Fruit fly (Drosophila melanogaster) whole organism, embryonic: ENCODE data around the gene CG14400.

Experiments used
- Bdp1 ChIP-seq: fragments of 200-800 bp; sonication (Bioruptor generic); optimal IDR thresholded peaks from 3 replicates; lab custom pipeline; 2016; ENCODE audit warnings: missing biosample characterization, missing genetic modification characterization
- Bteb2 ChIP-seq: fragments of 200-800 bp; sonication (Bioruptor generic); optimal IDR thresholded peaks from 2 replicates; lab custom pipeline; 2016; ENCODE audit warnings: missing biosample characterization, missing genetic modification characterization
- CG1233 ChIP-seq: fragments of 200-800 bp; sonication (Bioruptor generic); optimal IDR thresholded peaks from 4 replicates; lab custom pipeline; 2018; ENCODE audit warnings: missing biosample characterization, mild to moderate bottlenecking, missing genetic modification characterization
- CG13296 ChIP-seq: fragments of 200-800 bp; sonication (Bioruptor generic); optimal IDR thresholded peaks from 3 replicates; lab custom pipeline; 2018; ENCODE audit warnings: missing biosample characterization, mild to moderate bottlenecking, missing genetic modification characterization
- CG14441 ChIP-seq: fragments of 200-800 bp; sonication (Bioruptor generic); IDR thresholded peaks from 2 replicates; pipeline ENCODE4 v1.3.6; 2022; ENCODE audit warnings: missing biosample characterization, missing genetic modification characterization
- CG15514 ChIP-seq: fragments of 200-800 bp; sonication (Bioruptor generic); optimal IDR thresholded peaks from 3 replicates; lab custom pipeline; 2017; ENCODE audit warnings: missing biosample characterization, missing genetic modification characterization, mild to moderate bottlenecking, moderate library complexity, missing genetic modification reagents
- CG2120 ChIP-seq: fragments of 200-800 bp; sonication (Bioruptor generic); optimal IDR thresholded peaks from 3 replicates; lab custom pipeline; 2016; ENCODE audit warnings: missing biosample characterization, missing genetic modification characterization
- CG30403 ChIP-seq: fragments of 200-800 bp; sonication (Bioruptor generic); optimal IDR thresholded peaks from 3 replicates; lab custom pipeline; 2016; ENCODE audit warnings: missing biosample characterization, missing genetic modification characterization
- CG31365 ChIP-seq: fragments of 200-800 bp; sonication (Bioruptor generic); optimal IDR thresholded peaks from 2 replicates; lab custom pipeline; 2018; ENCODE audit warnings: missing biosample characterization, mild to moderate bottlenecking, missing genetic modification characterization
- CG3407 ChIP-seq: fragments of 200-800 bp; sonication (Bioruptor generic); optimal IDR thresholded peaks from 2 replicates; lab custom pipeline; 2018; ENCODE audit warnings: missing biosample characterization, mild to moderate bottlenecking, missing genetic modification characterization
- CG34422 ChIP-seq: fragments of 200-800 bp; sonication (Bioruptor generic); IDR thresholded peaks from 3 replicates; pipeline ENCODE4 v1.3.6; 2022; ENCODE audit warnings: missing biosample characterization, missing genetic modification characterization
- CG43689 ChIP-seq: fragments of 200-800 bp; sonication (Bioruptor generic); IDR thresholded peaks from 2 replicates; pipeline ENCODE4 v1.3.6; 2022; ENCODE audit warnings: missing biosample characterization, missing genetic modification characterization
- CG6272 ChIP-seq: fragments of 200-800 bp; sonication (Bioruptor generic); IDR thresholded peaks from 2 replicates; pipeline ENCODE4 v1.3.6; 2022; ENCODE audit warnings: missing biosample characterization, missing genetic modification characterization
- CG7745 ChIP-seq: fragments of 200-800 bp; sonication (Bioruptor generic); optimal IDR thresholded peaks from 2 replicates; lab custom pipeline; 2018; ENCODE audit warnings: missing biosample characterization, mild to moderate bottlenecking, missing genetic modification characterization, moderate library complexity
- CG9609 ChIP-seq: fragments of 200-800 bp; sonication (Bioruptor generic); optimal IDR thresholded peaks from 3 replicates; lab custom pipeline; 2016; ENCODE audit warnings: missing biosample characterization, missing genetic modification characterization
- CG9817 ChIP-seq: fragments of 200-800 bp; sonication (Bioruptor generic); optimal IDR thresholded peaks from 2 replicates; lab custom pipeline; 2018; ENCODE audit warnings: missing biosample characterization, mild to moderate bottlenecking, missing genetic modification characterization, moderate library complexity
- D ChIP-seq, 2 experiments: fragments of 200-800 bp in 1 of 2; fragments of >200 bp in 1 of 2; sonication (Bioruptor generic) in 1 of 2; optimal IDR thresholded peaks; 2 replicates in 1 of 2; 3 replicates in 1 of 2; lab custom pipeline; 2017; ENCODE audit warnings: mild to moderate bottlenecking in 1 of 2, missing biosample characterization in 1 of 2, missing genetic modification characterization in 1 of 2, missing genetic modification reagents in 1 of 2
- Drgx ChIP-seq: fragments of 200-800 bp; sonication (Bioruptor generic); IDR thresholded peaks from 2 replicates; pipeline ENCODE4 v1.3.6; 2022; ENCODE audit warnings: missing biosample characterization, missing genetic modification characterization
- Ets97D ChIP-seq: fragments of 200-800 bp; sonication (Bioruptor generic); optimal IDR thresholded peaks from 3 replicates; lab custom pipeline; 2016; ENCODE audit warnings: missing biosample characterization, missing genetic modification characterization
- HLH3B ChIP-seq: fragments of 200-800 bp; sonication (Bioruptor generic); IDR thresholded peaks from 2 replicates; pipeline ENCODE4 v1.3.6; 2022; ENCODE audit warnings: missing biosample characterization, missing genetic modification characterization
- Hr3 ChIP-seq: fragments of 200-800 bp; sonication (Bioruptor generic); optimal IDR thresholded peaks from 3 replicates; lab custom pipeline; 2016; ENCODE audit warnings: missing biosample characterization, missing genetic modification characterization
- Hr51 ChIP-seq, 2 experiments: fragments of 200-800 bp; sonication (Bioruptor generic); optimal IDR thresholded peaks; 2 replicates in 1 of 2; 3 replicates in 1 of 2; lab custom pipeline; 2016 to 2018; ENCODE audit warnings: missing biosample characterization in 2 of 2, missing genetic modification characterization in 2 of 2, mild to moderate bottlenecking in 1 of 2, moderate library complexity in 1 of 2
- Hr78 ChIP-seq, 2 experiments: fragments of 200-800 bp in 1 of 2; fragments of >200 bp in 1 of 2; sonication (Bioruptor generic) in 1 of 2; optimal IDR thresholded peaks; 2 replicates each; lab custom pipeline; 2017 to 2019; ENCODE audit warnings: missing biosample characterization in 2 of 2, missing genetic modification characterization in 2 of 2, mild to moderate bottlenecking in 1 of 2, moderate library complexity in 1 of 2
- NFAT ChIP-seq: fragments of 200-800 bp; sonication (Bioruptor generic); IDR thresholded peaks from 2 replicates; pipeline ENCODE4 v1.3.6; 2022; ENCODE audit warnings: missing biosample characterization, missing genetic modification characterization
- ab ChIP-seq: fragments of 200-800 bp; sonication (Bioruptor generic); optimal IDR thresholded peaks from 2 replicates; lab custom pipeline; 2016; ENCODE audit warnings: missing biosample characterization, missing genetic modification characterization
- aop ChIP-seq: fragments of 200-800 bp; sonication (Bioruptor generic); IDR thresholded peaks from 2 replicates; pipeline ENCODE4 v1.3.6; 2022; ENCODE audit warnings: missing biosample characterization, missing genetic modification characterization
- chinmo ChIP-seq: fragments of 200-800 bp; sonication (Bioruptor generic); IDR thresholded peaks from 4 replicates; pipeline ENCODE4 v1.3.6; 2022; ENCODE audit warnings: missing biosample characterization, missing genetic modification characterization; ENCODE audit not compliant: partially characterized antibody
- ems ChIP-seq: fragments of 200-800 bp; sonication (Bioruptor generic); optimal IDR thresholded peaks from 3 replicates; lab custom pipeline; 2016; ENCODE audit warnings: missing biosample characterization, missing genetic modification characterization
- en ChIP-seq: fragments of 200-800 bp; sonication (Bioruptor generic); optimal IDR thresholded peaks from 2 replicates; lab custom pipeline; 2016; ENCODE audit warnings: missing biosample characterization, missing genetic modification characterization
- eve ChIP-seq, 2 experiments: fragments of >200 bp; optimal IDR thresholded peaks; 2 replicates each; lab custom pipeline; 2017; ENCODE audit warnings: missing biosample characterization in 2 of 2, missing genetic modification characterization in 2 of 2
- hb ChIP-seq: fragments of 200-800 bp; sonication (Bioruptor generic); IDR thresholded peaks from 3 replicates; pipeline ENCODE4 v1.3.6; 2022; ENCODE audit warnings: missing biosample characterization, missing genetic modification characterization; ENCODE audit not compliant: partially characterized antibody
- hbn ChIP-seq: fragments of 200-800 bp; sonication (Bioruptor generic); IDR thresholded peaks from 2 replicates; pipeline ENCODE4 v1.3.6; 2022; ENCODE audit warnings: missing biosample characterization, missing genetic modification characterization; ENCODE audit not compliant: partially characterized antibody
- hkb ChIP-seq, 2 experiments: fragments of 200-800 bp in 1 of 2; fragments of >200 bp in 1 of 2; sonication (Bioruptor generic) in 1 of 2; IDR thresholded peaks in 1 of 2; optimal IDR thresholded peaks in 1 of 2; 2 replicates each; pipeline versions ENCODE4 v1.3.6 to Lab custom; 2017 to 2022; ENCODE audit warnings: missing biosample characterization in 1 of 2, missing genetic modification characterization in 1 of 2
- knrl ChIP-seq: fragments of 200-800 bp; sonication (Bioruptor generic); IDR thresholded peaks from 3 replicates; pipeline ENCODE4 v1.3.6; 2022; ENCODE audit warnings: missing biosample characterization, missing genetic modification characterization; ENCODE audit not compliant: partially characterized antibody
- lilli ChIP-seq: fragments of 200-800 bp; sonication (Bioruptor generic); optimal IDR thresholded peaks from 3 replicates; lab custom pipeline; 2016; ENCODE audit warnings: missing biosample characterization, missing genetic modification characterization
- nom ChIP-seq: fragments of 200-800 bp; sonication (Bioruptor generic); optimal IDR thresholded peaks from 2 replicates; lab custom pipeline; 2017; ENCODE audit warnings: missing biosample characterization, missing genetic modification characterization, mild to moderate bottlenecking, moderate library complexity, missing genetic modification reagents
- oc ChIP-seq: fragments of 200-800 bp; sonication (Bioruptor generic); optimal IDR thresholded peaks from 2 replicates; lab custom pipeline; 2018; ENCODE audit warnings: missing biosample characterization, mild to moderate bottlenecking, missing genetic modification characterization, moderate library complexity
- p53 ChIP-seq: fragments of 200-800 bp; sonication (Bioruptor generic); optimal IDR thresholded peaks from 2 replicates; lab custom pipeline; 2016; ENCODE audit warnings: missing biosample characterization, missing genetic modification characterization
- phol ChIP-seq: fragments of 200-800 bp; sonication (Bioruptor generic); optimal IDR thresholded peaks from 3 replicates; lab custom pipeline; 2018; ENCODE audit warnings: missing biosample characterization, mild to moderate bottlenecking, missing genetic modification characterization, moderate library complexity
- psq ChIP-seq: fragments of 200-800 bp; sonication (Bioruptor generic); optimal IDR thresholded peaks from 2 replicates; lab custom pipeline; 2017; ENCODE audit warnings: missing biosample characterization, missing genetic modification characterization
- sens ChIP-seq: fragments of 200-800 bp; sonication (Bioruptor generic); peaks from one replicate; lab custom pipeline; 2016; ENCODE audit warnings: missing biosample characterization, missing genetic modification characterization
- sob ChIP-seq: fragments of 200-800 bp; sonication (Bioruptor generic); IDR thresholded peaks from 2 replicates; pipeline ENCODE4 v1.3.6; 2022; ENCODE audit warnings: missing biosample characterization, missing genetic modification characterization
- toy ChIP-seq: fragments of 200-800 bp; sonication (Bioruptor generic); IDR thresholded peaks from 2 replicates; pipeline ENCODE4 v1.3.6; 2022; ENCODE audit warnings: missing biosample characterization, missing genetic modification characterization
- trh ChIP-seq: fragments of 200-800 bp; sonication (Bioruptor generic); optimal IDR thresholded peaks from 2 replicates; lab custom pipeline; 2016; ENCODE audit warnings: missing biosample characterization, missing genetic modification characterization
- tup ChIP-seq: fragments of 200-800 bp; sonication (Bioruptor generic); optimal IDR thresholded peaks from 2 replicates; lab custom pipeline; 2016; ENCODE audit warnings: missing biosample characterization, mild to moderate bottlenecking, missing genetic modification characterization, moderate library complexity
- wdn ChIP-seq: fragments of 200-800 bp; sonication (Bioruptor generic); IDR thresholded peaks from 2 replicates; pipeline ENCODE4 v1.3.6; 2022; ENCODE audit warnings: missing biosample characterization, missing genetic modification characterization
- wor ChIP-seq: fragments of 200-800 bp; sonication (Bioruptor generic); IDR thresholded peaks from 2 replicates; pipeline ENCODE4 v1.3.6; 2022; ENCODE audit warnings: missing biosample characterization, missing genetic modification characterization
- yki ChIP-seq: fragments of >200 bp; optimal IDR thresholded peaks from 3 replicates; lab custom pipeline; 2018
- zen ChIP-seq: fragments of 200-800 bp; sonication (Bioruptor generic); optimal IDR thresholded peaks from 3 replicates; lab custom pipeline; 2018; ENCODE audit warnings: missing biosample characterization, mild to moderate bottlenecking, missing genetic modification characterization, moderate library complexity

CG14400 gene

DNA sequence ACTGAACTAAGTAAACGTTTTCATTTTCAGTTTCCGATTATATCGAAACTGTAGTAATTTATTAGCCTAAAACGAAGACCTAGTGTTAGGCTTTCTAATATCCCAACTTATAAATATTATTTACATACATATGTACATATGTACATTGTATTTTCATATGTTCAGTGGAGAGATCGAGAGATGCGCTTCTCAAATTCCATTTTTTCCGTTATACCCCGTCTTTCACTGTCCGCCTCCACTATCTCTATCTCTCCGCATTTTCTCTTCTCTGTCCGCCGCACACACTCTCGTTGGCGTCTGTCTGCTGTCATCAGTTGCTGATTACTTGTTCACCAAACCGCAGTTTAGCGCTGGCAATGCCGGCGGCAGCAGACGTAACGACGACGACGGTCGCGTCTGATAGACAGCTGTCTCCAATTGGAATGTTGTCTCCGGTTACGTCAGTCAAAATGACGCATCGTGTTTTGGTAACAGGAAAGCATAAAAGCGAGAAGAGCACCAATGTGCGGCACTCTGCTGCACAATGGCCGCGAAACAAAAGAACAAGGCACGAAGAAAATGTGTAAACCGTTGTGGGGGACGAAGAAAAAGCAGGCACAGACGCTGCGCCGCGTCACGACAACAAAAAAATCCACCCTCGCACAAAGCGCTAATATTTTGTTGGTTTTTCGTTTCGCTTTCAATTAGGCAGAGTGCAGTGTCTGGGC is 35.0 kb downstream of the CG14400 start, which contains the start of gene CG9331 (continued):
- no peak for TF ChIP-seq CG15514 (GFP tag; lab: Kevin White, UChicago)
- TF ChIP-seq Bteb2 (GFP tag; lab: Kevin White, UChicago) = no peak
- TF ChIP-seq hb (GFP tag; lab: Robert Waterston, UW) = no peak
- TF ChIP-seq Hr51 (GFP tag; optimal IDR thresholded peaks at IDR 0.05; lab: Kevin White, UChicago) = no peak
- no peak for TF ChIP-seq CG7745 (tag; lab: Kevin White, UChicago)
- no peak for TF ChIP-seq Ets97D (GFP tag; lab: Kevin White, UChicago)
- TF ChIP-seq zen = peak; percentile 70
- peak; percentile 77; the same call in 2 of the 4 replicates for TF ChIP-seq chinmo (GFP tag; lab: Robert Waterston, UW)
- TF ChIP-seq wor = no peak
- peak; percentile 45 for TF ChIP-seq psq (GFP tag; lab: Kevin White, UChicago)
- 0 out of 2 replicates have a peak, but pooled peaks have one; percentile 23 for TF ChIP-seq hbn (GFP tag; lab: Robert Waterston, UW)
- TF ChIP-seq CG3407 (GFP tag; lab: Kevin White, UChicago) = no peak
- TF ChIP-seq ems (GFP tag; lab: Kevin White, UChicago) = no peak
- peak; percentile 27 for TF ChIP-seq sens (GFP tag; lab: Kevin White, UChicago)
- no peak for TF ChIP-seq Hr3 (GFP tag; lab: Kevin White, UChicago)
- no peak for TF ChIP-seq yki (lab: Kevin White, UChicago)
- peak; percentile 5 for TF ChIP-seq D (optimal IDR thresholded peaks at IDR 0.05; lab: Kevin White, UChicago)
- no peak for TF ChIP-seq D (GFP tag; optimal IDR thresholded peaks at IDR 0.05; lab: Kevin White, UChicago)
- TF ChIP-seq knrl = no peak
- no peak for TF ChIP-seq CG31365 (tag; lab: Kevin White, UChicago)
- TF ChIP-seq p53 (GFP tag; lab: Kevin White, UChicago) = no peak
- 0 out of 2 replicates have a peak, but pooled peaks have one; percentile 45 for TF ChIP-seq sob
- TF ChIP-seq eve (GFP tag; optimal IDR thresholded peaks at IDR 0.05; lab: Kevin White, UChicago) = peak in 1 of 2 experiments; percentile 62
- no peak for TF ChIP-seq en (GFP tag; lab: Kevin White, UChicago)
- no peak for TF ChIP-seq CG9609 (GFP tag; lab: Kevin White, UChicago)
- TF ChIP-seq CG2120 (GFP tag; lab: Kevin White, UChicago) = no peak
- no peak for TF ChIP-seq wdn
- TF ChIP-seq Bdp1 = no peak
- TF ChIP-seq Hr78 (GFP tag; optimal IDR thresholded peaks at IDR 0.05; lab: Kevin White, UChicago) = no peak
- no peak for TF ChIP-seq CG43689 (GFP tag; lab: Robert Waterston, UW)
- no peak for TF ChIP-seq phol (tag; lab: Kevin White, UChicago)
- TF ChIP-seq CG14441 (GFP tag; lab: Robert Waterston, UW) = no peak
- peak; percentile 36 for TF ChIP-seq oc
- no peak for TF ChIP-seq CG6272 (GFP tag; lab: Robert Waterston, UW)
- no peak for TF ChIP-seq CG9817 (tag; lab: Kevin White, UChicago)
- TF ChIP-seq hkb (optimal IDR thresholded peaks at IDR 0.05; lab: Kevin White, UChicago) = peak; percentile 58
- TF ChIP-seq hkb (GFP tag; IDR thresholded peaks at IDR 0.05; lab: Robert Waterston, UW) = no peak
- TF ChIP-seq ab = no peak
- no peak for TF ChIP-seq CG13296 (GFP tag; lab: Kevin White, UChicago)
- peak; percentile 71; the same call in 2 of the 3 replicates for TF ChIP-seq CG34422
- no peak for TF ChIP-seq NFAT (GFP tag; lab: Robert Waterston, UW)
- no peak for TF ChIP-seq CG30403 (GFP tag; lab: Kevin White, UChicago)
- TF ChIP-seq trh (GFP tag; lab: Kevin White, UChicago) = no peak
- TF ChIP-seq aop (GFP tag; lab: Robert Waterston, UW) = no peak
- no peak for TF ChIP-seq lilli (GFP tag; lab: Kevin White, UChicago)
- no peak for TF ChIP-seq CG1233
- TF ChIP-seq nom = peak; percentile 22
- TF ChIP-seq toy (GFP tag; lab: Robert Waterston, UW) = no peak
- TF ChIP-seq HLH3B (GFP tag; lab: Robert Waterston, UW) = no peak
- peak; percentile 28; the same call in 1 of the 2 replicates for TF ChIP-seq Drgx (GFP tag; lab: Robert Waterston, UW)
- TF ChIP-seq tup = no peak
